4 worm cellular contexts compared by ENCODE assay signal in genomic region chrX:12337846-12338490, ce11.
TF ChIP-seq lines count a peak whose summit lies in the region.

Gene srd-44, plus strand, starts transcription at chrX:12338440.

TF ChIP-seq in whole organism, L2 larva, 48 proteins besides CTCF, POLR2A, EP300 and RAD21:
- TF ChIP-seq peb-1 (tag; optimal IDR thresholded peaks at IDR 0.05; lab: Kevin White, UChicago), result no peak
- TF ChIP-seq sma-9 (GFP tag; optimal IDR thresholded peaks at IDR 0.05; lab: Kevin White, UChicago), result no peak
- TF ChIP-seq sma-9 (tag; optimal IDR thresholded peaks at IDR 0.05; lab: Kevin White, UChicago), result no peak
- TF ChIP-seq sma-3 (GFP tag; optimal IDR thresholded peaks at IDR 0.05; lab: Kevin White, UChicago), result peak; percentile 17
- peak; percentile 25 for TF ChIP-seq fos-1 (tag; optimal IDR thresholded peaks at IDR 0.05; lab: Kevin White, UChicago)
- TF ChIP-seq nhr-21 (tag; optimal IDR thresholded peaks at IDR 0.05; lab: Kevin White, UChicago), result peak; percentile 18
- peak; percentile 21 for TF ChIP-seq crh-2 (tag; optimal IDR thresholded peaks at IDR 0.05; lab: Kevin White, UChicago)
TF ChIP-seq in whole organism, L2 larva: peak in this region for 4.

TF ChIP-seq in whole organism, L4 larva, 104 proteins besides CTCF, POLR2A, EP300 and RAD21 (continues in another document):
- no peak for TF ChIP-seq mep-1 (tag; optimal IDR thresholded peaks at IDR 0.05; lab: Kevin White, UChicago)
- peak; percentile 88 for TF ChIP-seq snpc-1.2 (GFP tag; IDR thresholded peaks at IDR 0.05; lab: Robert Waterston, UW)
- no peak for TF ChIP-seq set-16 (GFP tag; IDR thresholded peaks at IDR 0.05; lab: Robert Waterston, UW)
- TF ChIP-seq lin-15B (tag; optimal IDR thresholded peaks at IDR 0.05; lab: Kevin White, UChicago), result no peak
- peak; percentile 73; the same call in 1 of the 2 replicates for TF ChIP-seq pha-4 (GFP tag; IDR thresholded peaks at IDR 0.05; lab: Robert Waterston, UW)
- no peak for TF ChIP-seq pha-4 (tag; optimal IDR thresholded peaks at IDR 0.05; lab: Kevin White, UChicago)
- TF ChIP-seq duxl-1 (tag; optimal IDR thresholded peaks at IDR 0.05; lab: Kevin White, UChicago; ENCODE audit: poor library complexity), result peak; percentile 39
- no peak for TF ChIP-seq egl-27 (tag; optimal IDR thresholded peaks at IDR 0.05; lab: Kevin White, UChicago)
- no peak for TF ChIP-seq saeg-2 (GFP tag; IDR thresholded peaks at IDR 0.05; lab: Robert Waterston, UW)
- no peak for TF ChIP-seq unc-62 (GFP tag; optimal IDR thresholded peaks at IDR 0.05 in 1 of 2; lab: Kevin White, UChicago)
- no peak for TF ChIP-seq unc-62 (tag; optimal IDR thresholded peaks at IDR 0.05; lab: Kevin White, UChicago)
- no peak for TF ChIP-seq nhr-10 (tag; optimal IDR thresholded peaks at IDR 0.05; lab: Kevin White, UChicago)
- TF ChIP-seq lin-13 (GFP tag; optimal IDR thresholded peaks at IDR 0.05; lab: Kevin White, UChicago), result no peak
- TF ChIP-seq ceh-20 (GFP tag; IDR thresholded peaks at IDR 0.05; lab: Robert Waterston, UW), result no peak
- 0 out of 2 replicates have a peak, but pooled peaks have one; percentile 5 for TF ChIP-seq ceh-44 (GFP tag; IDR thresholded peaks at IDR 0.05; lab: Robert Waterston, UW)
- TF ChIP-seq spr-1 (tag; optimal IDR thresholded peaks at IDR 0.05; lab: Kevin White, UChicago), result peak; percentile 4
- no peak; the same call in none of the 2 replicates for TF ChIP-seq dmd-6 (GFP tag; IDR thresholded peaks at IDR 0.05; lab: Robert Waterston, UW)
- TF ChIP-seq hif-1 (tag; optimal IDR thresholded peaks at IDR 0.05; lab: Kevin White, UChicago), result no peak
- 0 out of 2 replicates have a peak, but pooled peaks have one; percentile 47 for TF ChIP-seq Y75B8A.6 (GFP tag; IDR thresholded peaks at IDR 0.05; lab: Robert Waterston, UW)
- TF ChIP-seq daf-16 (GFP tag; optimal IDR thresholded peaks at IDR 0.05; lab: Kevin White, UChicago), result peak; percentile 8 to 30
- TF ChIP-seq daf-16 (tag; optimal IDR thresholded peaks at IDR 0.05; lab: Kevin White, UChicago), result no peak
- TF ChIP-seq daf-19 (GFP tag; conservative IDR thresholded peaks at IDR 0.05; lab: Robert Waterston, UW), result peak; percentile 74
- TF ChIP-seq ztf-11 (tag; optimal IDR thresholded peaks at IDR 0.05; lab: Kevin White, UChicago), result no peak
- TF ChIP-seq mdl-1 (tag; optimal IDR thresholded peaks at IDR 0.05; lab: Kevin White, UChicago), result peak in 1 of 2 experiments; percentile 2
- no peak for TF ChIP-seq madf-5 (GFP tag; IDR thresholded peaks at IDR 0.05; lab: Robert Waterston, UW)
- 0 out of 2 replicates have a peak, but pooled peaks have one; percentile 21 for TF ChIP-seq dmd-9 (GFP tag; IDR thresholded peaks at IDR 0.05; lab: Robert Waterston, UW)
- TF ChIP-seq nhr-28 (tag; optimal IDR thresholded peaks at IDR 0.05; lab: Kevin White, UChicago), result no peak
- no peak for TF ChIP-seq fkh-10 (GFP tag; optimal IDR thresholded peaks at IDR 0.05; lab: Kevin White, UChicago)

TF ChIP-seq in whole organism, late embryonic, 69 proteins besides CTCF, POLR2A, EP300 and RAD21:
- TF ChIP-seq tbx-7 (tag; optimal IDR thresholded peaks at IDR 0.05; lab: Kevin White, UChicago) (no peak), ceh-2 (tag; optimal IDR thresholded peaks at IDR 0.05; lab: Kevin White, UChicago) (no peak), che-1 (tag; optimal IDR thresholded peaks at IDR 0.05; lab: Kevin White, UChicago) (peak; percentile 42), ttx-3 (tag; optimal IDR thresholded peaks at IDR 0.05; lab: Kevin White, UChicago) (peak; percentile 23), mec-3 (tag; optimal IDR thresholded peaks at IDR 0.05; lab: Kevin White, UChicago; ENCODE audit: borderline replicate concordance) (no peak), unc-55 (GFP tag; optimal IDR thresholded peaks at IDR 0.05; lab: Kevin White, UChicago) (no peak), npax-4 (tag; optimal IDR thresholded peaks at IDR 0.05; lab: Kevin White, UChicago) (no peak), ceh-14 (tag; optimal IDR thresholded peaks at IDR 0.05; lab: Kevin White, UChicago) (no peak), hlh-6 (tag; optimal IDR thresholded peaks at IDR 0.05; lab: Kevin White, UChicago) (no peak), elt-2 (tag; optimal IDR thresholded peaks at IDR 0.05; lab: Kevin White, UChicago) (peak; percentile 27), lim-6 (tag; optimal IDR thresholded peaks at IDR 0.05; lab: Kevin White, UChicago) (no peak), fkh-6 (tag; optimal IDR thresholded peaks at IDR 0.05; lab: Kevin White, UChicago) (no peak), madf-2 (tag; optimal IDR thresholded peaks at IDR 0.05; lab: Kevin White, UChicago) (no peak), ztf-16 (tag; optimal IDR thresholded peaks at IDR 0.05; lab: Kevin White, UChicago) (no peak), C08G9.2 (tag; optimal IDR thresholded peaks at IDR 0.05; lab: Kevin White, UChicago) (no peak), T23F11.4 (GFP tag; optimal IDR thresholded peaks at IDR 0.05; lab: Kevin White, UChicago) (no peak), ceh-18 (tag; optimal IDR thresholded peaks at IDR 0.05; lab: Kevin White, UChicago) (no peak), sdc-2 (tag; optimal IDR thresholded peaks at IDR 0.05; lab: Kevin White, UChicago) (peak; percentile 9)
TF ChIP-seq in whole organism, late embryonic: peak in this region for 4.

TF ChIP-seq in whole organism, mixed stage, embryonic, 35 proteins besides CTCF, POLR2A, EP300 and RAD21:
- TF ChIP-seq lsy-2 (tag; optimal IDR thresholded peaks at IDR 0.05; lab: Kevin White, UChicago) (no peak), hlh-1 (tag; optimal IDR thresholded peaks at IDR 0.05; lab: Kevin White, UChicago) (no peak), drap-1 (GFP tag; optimal IDR thresholded peaks at IDR 0.05; lab: Kevin White, UChicago) (no peak), sem-2 (GFP tag; optimal IDR thresholded peaks at IDR 0.05; lab: Kevin White, UChicago) (peak; percentile 58), lin-13 (tag; optimal IDR thresholded peaks at IDR 0.05; lab: Kevin White, UChicago) (no peak), mab-5 (tag; optimal IDR thresholded peaks at IDR 0.05; lab: Kevin White, UChicago) (no peak), M03D4.4 (tag; optimal IDR thresholded peaks at IDR 0.05; lab: Kevin White, UChicago) (peak; percentile 49), ceh-43 (GFP tag; optimal IDR thresholded peaks at IDR 0.05; lab: Kevin White, UChicago) (no peak), snpc-4 (tag; optimal IDR thresholded peaks at IDR 0.05; lab: Kevin White, UChicago) (no peak), pha-4 (tag; optimal IDR thresholded peaks at IDR 0.05; lab: Kevin White, UChicago) (no peak), unc-120 (tag; optimal IDR thresholded peaks at IDR 0.05; lab: Kevin White, UChicago; ENCODE audit: poor library complexity, severe bottlenecking) (no peak), nhr-12 (tag; optimal IDR thresholded peaks at IDR 0.05; lab: Kevin White, UChicago) (no peak), cnd-1 (tag; optimal IDR thresholded peaks at IDR 0.05; lab: Kevin White, UChicago) (peak; percentile 26), ceh-39 (tag; optimal IDR thresholded peaks at IDR 0.05; lab: Kevin White, UChicago) (no peak), mep-1 (tag; optimal IDR thresholded peaks at IDR 0.05; lab: Kevin White, UChicago) (no peak), sptf-1 (tag; optimal IDR thresholded peaks at IDR 0.05; lab: Kevin White, UChicago) (no peak), ceh-83 (GFP tag; optimal IDR thresholded peaks at IDR 0.05; lab: Kevin White, UChicago) (peak; percentile 72), blmp-1 (tag; optimal IDR thresholded peaks at IDR 0.05; lab: Kevin White, UChicago) (no peak), nhr-237 (tag; optimal IDR thresholded peaks at IDR 0.05; lab: Kevin White, UChicago) (no peak)
